Worm (Caenorhabditis elegans): ENCODE data around the gene Y73B6BL.12.

ce11 chrIV:6337353-6337752, 20.1 kb upstream of the Y73B6BL.12 start, which contains the start of gene ipla-6:
- no peak for TF ChIP-seq mxl-3 (GFP tag; optimal IDR thresholded peaks at IDR 0.05)
- no peak for TF ChIP-seq ztf-11 (tag; optimal IDR thresholded peaks at IDR 0.05)
- no peak for TF ChIP-seq unc-39 (tag; optimal IDR thresholded peaks at IDR 0.05)
- no peak for TF ChIP-seq dve-1 (tag; optimal IDR thresholded peaks at IDR 0.05; ENCODE audit: insufficient read depth)
- no peak for TF ChIP-seq D1046.2 (GFP tag; IDR thresholded peaks at IDR 0.05)
- TF ChIP-seq unc-130 (GFP tag; optimal IDR thresholded peaks at IDR 0.05) = no peak
- TF ChIP-seq hlh-30 (tag; optimal IDR thresholded peaks at IDR 0.05; ENCODE audit: insufficient read depth) = no peak
- TF ChIP-seq egl-27 (tag; optimal IDR thresholded peaks at IDR 0.05) = no peak
